Worm (Caenorhabditis elegans): ENCODE measurements around the gene T08G5.3.

Gene T08G5.3

ce11 chrV:13993478-13993877 lies 33.8 kb downstream of the T08G5.3 start:
- TF ChIP-seq Y22D7AL.16 (tag; optimal IDR thresholded peaks at IDR 0.05) (no peak), ceh-19 (GFP tag; optimal IDR thresholded peaks at IDR 0.05) (no peak), rnt-1 (tag; optimal IDR thresholded peaks at IDR 0.05) (no peak), hlh-13 (GFP tag; optimal IDR thresholded peaks at IDR 0.05) (no peak), ztf-16 (tag; optimal IDR thresholded peaks at IDR 0.05) (no peak), unc-3 (GFP tag; conservative IDR thresholded peaks at IDR 0.05) (no peak), unc-3 (tag; optimal IDR thresholded peaks at IDR 0.05) (no peak), hlh-6 (tag; optimal IDR thresholded peaks at IDR 0.05) (no peak), hlh-30 (tag; optimal IDR thresholded peaks at IDR 0.05; ENCODE audit: insufficient read depth) (no peak), nhr-232 (tag; optimal IDR thresholded peaks at IDR 0.05) (no peak), dmd-4 (tag; optimal IDR thresholded peaks at IDR 0.05; ENCODE audit: borderline replicate concordance) (no peak), mec-3 (tag; optimal IDR thresholded peaks at IDR 0.05; ENCODE audit: borderline replicate concordance) (no peak), pha-4 (tag; optimal IDR thresholded peaks at IDR 0.05) (no peak), gmeb-2 (tag; optimal IDR thresholded peaks at IDR 0.05) (no peak), ceh-6 (GFP tag; optimal IDR thresholded peaks at IDR 0.05) (no peak), pat-9 (tag; optimal IDR thresholded peaks at IDR 0.05) (no peak), ceh-48 (tag; optimal IDR thresholded peaks at IDR 0.05) (no peak), C08G9.2 (tag; optimal IDR thresholded peaks at IDR 0.05) (no peak)

DNA sequence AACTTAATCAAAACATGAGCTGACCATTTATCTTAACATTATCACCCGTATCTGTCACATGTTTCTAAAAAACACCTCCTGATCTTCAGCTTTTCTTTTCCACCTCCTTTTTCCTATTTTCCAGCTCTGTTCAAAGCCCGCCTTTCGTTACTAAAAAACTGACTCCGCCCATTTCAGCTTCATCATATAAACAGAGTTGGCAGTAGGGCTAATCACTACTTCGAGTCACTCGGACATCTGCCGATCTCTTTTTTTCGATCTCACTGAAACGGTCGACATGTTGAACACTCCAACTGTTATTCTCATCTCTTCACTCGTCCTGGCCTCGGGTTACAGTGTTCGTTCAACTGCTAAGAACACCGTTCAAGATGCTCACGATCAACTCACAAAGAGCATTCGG lies 34.8 kb downstream of the T08G5.3 start, which contains the start of gene droe-4:
Gene droe-4 (plus strand): TSS at position 172 of the 400 bp plus-strand sequence.
- TF ChIP-seq mec-3 (tag; optimal IDR thresholded peaks at IDR 0.05; ENCODE audit: borderline replicate concordance) (no peak), odd-2 (tag; optimal IDR thresholded peaks at IDR 0.05) (no peak), sox-2 (GFP tag; IDR thresholded peaks at IDR 0.05) (no peak), ceh-34 (tag; optimal IDR thresholded peaks at IDR 0.05) (no peak), ceh-2 (tag; optimal IDR thresholded peaks at IDR 0.05) (no peak), gmeb-2 (tag; optimal IDR thresholded peaks at IDR 0.05) (no peak), hlh-13 (GFP tag; optimal IDR thresholded peaks at IDR 0.05) (no peak), ceh-31 (tag; optimal IDR thresholded peaks at IDR 0.05) (no peak), pha-2 (tag; optimal IDR thresholded peaks at IDR 0.05) (no peak), sox-4 (tag; optimal IDR thresholded peaks at IDR 0.05) (no peak)

DNA sequence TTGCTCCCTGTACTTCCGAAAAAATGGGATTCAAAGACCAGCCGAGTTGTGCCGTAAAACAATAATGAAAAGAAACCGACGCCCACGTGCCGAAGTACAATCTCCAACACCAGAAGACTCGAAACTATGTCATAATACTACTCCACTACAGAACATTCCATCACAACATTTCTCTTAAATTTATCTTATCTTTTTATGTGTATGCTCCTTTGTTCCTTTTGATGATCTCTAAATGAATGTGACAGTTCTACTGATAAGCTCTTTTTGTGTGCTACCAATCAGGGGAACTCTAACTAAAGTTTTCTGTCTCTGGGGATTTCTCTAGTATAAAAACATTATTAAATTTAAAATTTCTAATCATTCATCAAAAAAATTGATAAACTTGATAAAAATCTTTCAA lies 40.5 kb downstream of the T08G5.3 start:
- TF ChIP-seq tbx-2 (tag; optimal IDR thresholded peaks at IDR 0.05) (no peak), elt-2 (tag; optimal IDR thresholded peaks at IDR 0.05) (peak; percentile 89)

DNA sequence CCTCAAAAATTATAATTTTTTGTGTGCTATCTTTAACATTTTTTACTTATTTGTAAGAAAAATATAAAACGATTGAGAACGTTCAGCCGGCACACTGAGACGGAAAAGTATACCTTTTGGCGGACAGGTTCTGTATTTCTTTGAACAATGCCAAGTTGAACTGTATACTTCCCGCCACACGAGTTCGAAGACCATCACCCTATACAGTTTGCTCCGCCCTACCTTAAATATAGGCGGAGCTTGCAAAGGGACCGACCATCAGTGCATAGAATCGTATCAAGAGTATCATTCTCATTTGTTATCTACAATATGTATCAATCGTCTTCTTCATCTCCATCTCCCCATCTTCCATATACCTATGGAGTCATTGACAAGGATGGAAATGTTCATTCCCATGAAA lies 42.5 kb downstream of the T08G5.3 start, which contains the start of gene end-1:
Gene end-1 (plus strand): TSS at position 301 of the 400 bp plus-strand sequence.
- no peak for TF ChIP-seq lin-11 (tag; optimal IDR thresholded peaks at IDR 0.05)
- no peak for TF ChIP-seq nhr-11 (tag; optimal IDR thresholded peaks at IDR 0.05)
- no peak for TF ChIP-seq gmeb-2 (tag; optimal IDR thresholded peaks at IDR 0.05)
- TF ChIP-seq unc-55 (GFP tag; optimal IDR thresholded peaks at IDR 0.05): no peak
- TF ChIP-seq T23F11.4 (GFP tag; optimal IDR thresholded peaks at IDR 0.05): no peak
- no peak for TF ChIP-seq C08G9.2 (tag; optimal IDR thresholded peaks at IDR 0.05)
- no peak for TF ChIP-seq ceh-18 (tag; optimal IDR thresholded peaks at IDR 0.05)
- no peak for TF ChIP-seq elt-4 (tag; optimal IDR thresholded peaks at IDR 0.05)
- TF ChIP-seq tbx-7 (tag; optimal IDR thresholded peaks at IDR 0.05): no peak
- TF ChIP-seq pros-1 (tag; optimal IDR thresholded peaks at IDR 0.05): no peak
- no peak for TF ChIP-seq pha-2 (tag; optimal IDR thresholded peaks at IDR 0.05)
- TF ChIP-seq K02D7.2 (tag; optimal IDR thresholded peaks at IDR 0.05): no peak
- no peak for TF ChIP-seq Y22D7AL.16 (tag; optimal IDR thresholded peaks at IDR 0.05)
- no peak for TF ChIP-seq K09A11.1 (tag; optimal IDR thresholded peaks at IDR 0.05; ENCODE audit: insufficient read depth)
- no peak for TF ChIP-seq unc-3 (GFP tag; conservative IDR thresholded peaks at IDR 0.05)
- no peak for TF ChIP-seq unc-3 (tag; optimal IDR thresholded peaks at IDR 0.05)
- no peak for TF ChIP-seq pax-1 (tag; optimal IDR thresholded peaks at IDR 0.05)
- no peak for TF ChIP-seq F13H6.1 (tag; optimal IDR thresholded peaks at IDR 0.05)
- no peak for TF ChIP-seq ceh-6 (GFP tag; optimal IDR thresholded peaks at IDR 0.05)
- no peak for TF ChIP-seq hlh-30 (tag; optimal IDR thresholded peaks at IDR 0.05; ENCODE audit: insufficient read depth)
- TF ChIP-seq pag-3 (tag; optimal IDR thresholded peaks at IDR 0.05; ENCODE audit: borderline replicate concordance): no peak
